Worm (Caenorhabditis elegans) whole organism, L1 larva: ENCODE measurements around the gene C40C9.4.

Experiments
- C16A3.4 ChIP-seq: fragments of 150-350 bp; optimal IDR thresholded peaks from 2 replicates; lab custom pipeline; 2014; ENCODE audit warnings: missing biosample characterization, missing genetic modification characterization
- C34B4.2 ChIP-seq: sonication (generic microtip); optimal IDR thresholded peaks from 2 replicates; lab custom pipeline; 2017; ENCODE audit warnings: mild to moderate bottlenecking, missing genetic modification characterization, missing compliant biosample characterization
- F16B12.6 ChIP-seq: fragments of 150-350 bp; optimal IDR thresholded peaks from 2 replicates; lab custom pipeline; 2014; ENCODE audit warnings: missing biosample characterization, missing genetic modification characterization
- aha-1 ChIP-seq: fragments of 150-350 bp; optimal IDR thresholded peaks from 2 replicates; lab custom pipeline; 2014; ENCODE audit warnings: missing biosample characterization, missing genetic modification characterization
- alr-1 ChIP-seq: fragments of 200-800 bp; sonication (Bioruptor generic); optimal IDR thresholded peaks from 2 replicates; lab custom pipeline; 2018; ENCODE audit warnings: borderline replicate concordance, mild to moderate bottlenecking, missing genetic modification characterization, missing compliant biosample characterization
- aly-2 ChIP-seq: fragments of 150-350 bp; optimal IDR thresholded peaks from 2 replicates; lab custom pipeline; 2014; ENCODE audit warnings: missing biosample characterization, missing genetic modification characterization
- ama-1 ChIP-seq: fragments of 150-350 bp; optimal IDR thresholded peaks from 2 replicates; lab custom pipeline; 2014
- blmp-1 ChIP-seq: fragments of 150-350 bp; optimal IDR thresholded peaks from 2 replicates; lab custom pipeline; 2014; ENCODE audit warnings: missing biosample characterization, missing genetic modification characterization
- ceh-63 ChIP-seq: fragments of 200-800 bp; sonication (Bioruptor generic); optimal IDR thresholded peaks from 2 replicates; lab custom pipeline; 2018; ENCODE audit warnings: mild to moderate bottlenecking, missing genetic modification characterization, missing compliant biosample characterization
- ceh-82 ChIP-seq, 3 experiments: fragments of 150-350 bp in 1 of 3; sonication (generic microtip) in 2 of 3; optimal IDR thresholded peaks; 2 replicates each; lab custom pipeline; 2014 to 2017; ENCODE audit warnings: missing biosample characterization in 3 of 3, missing genetic modification characterization in 3 of 3
- ceh-88 ChIP-seq: fragments of 200-800 bp; sonication (Bioruptor generic); IDR thresholded peaks from 2 replicates; pipeline ENCODE4 v1.3.6; 2022; ENCODE audit warnings: missing genetic modification characterization, missing compliant biosample characterization
- ceh-90 ChIP-seq: sonication (generic microtip); optimal IDR thresholded peaks from 2 replicates; lab custom pipeline; 2016; ENCODE audit warnings: missing genetic modification characterization, missing compliant biosample characterization
- dpl-1 ChIP-seq, 3 experiments: fragments of 150-350 bp in 2 of 3; sonication (generic microtip) in 1 of 3; optimal IDR thresholded peaks; 2 replicates each; lab custom pipeline; 2014 to 2017; ENCODE audit warnings: missing biosample characterization in 3 of 3, missing genetic modification characterization in 3 of 3, missing genetic modification reagents in 3 of 3
- dsc-1 ChIP-seq: sonication (generic microtip); optimal IDR thresholded peaks from 2 replicates; lab custom pipeline; 2016; ENCODE audit warnings: mild to moderate bottlenecking, missing genetic modification characterization, missing compliant biosample characterization
- efl-3 ChIP-seq: fragments of 200-800 bp; sonication (Bioruptor generic); optimal IDR thresholded peaks from 2 replicates; lab custom pipeline; 2018; ENCODE audit warnings: mild to moderate bottlenecking, missing genetic modification characterization, missing compliant biosample characterization
- egl-13 ChIP-seq: sonication (generic microtip); optimal IDR thresholded peaks from 2 replicates; lab custom pipeline; 2016; ENCODE audit warnings: missing genotype, missing genetic modification reagents, missing genetic modification characterization, missing compliant biosample characterization
- egl-27 ChIP-seq, 2 experiments: fragments of 150-350 bp in 1 of 2; sonication (generic microtip); optimal IDR thresholded peaks; 3 replicates each; lab custom pipeline; 2017 to 2018; ENCODE audit warnings: missing biosample characterization in 2 of 2, missing genetic modification characterization in 2 of 2, missing genetic modification reagents in 2 of 2
- elt-3 ChIP-seq, 6 experiments: fragments of 150-350 bp in 1 of 6; sonication (generic microtip); optimal IDR thresholded peaks; 2 replicates each; lab custom pipeline; 2017 to 2018; ENCODE audit warnings: missing biosample characterization in 6 of 6, missing genetic modification characterization in 6 of 6, inconsistent platforms in 1 of 6
- fkh-10 ChIP-seq: sonication (generic microtip); optimal IDR thresholded peaks from 2 replicates; lab custom pipeline; 2017; ENCODE audit warnings: missing biosample characterization, missing genetic modification reagents, missing genetic modification characterization
- hlh-17 ChIP-seq: fragments of 200-800 bp; sonication (Bioruptor generic); optimal IDR thresholded peaks from 2 replicates; lab custom pipeline; 2018; ENCODE audit warnings: missing genetic modification characterization, mild to moderate bottlenecking, missing compliant biosample characterization, moderate library complexity, borderline replicate concordance
- hlh-4 ChIP-seq: sonication (generic microtip); optimal IDR thresholded peaks from 2 replicates; lab custom pipeline; 2016; ENCODE audit warnings: mild to moderate bottlenecking, missing genetic modification characterization, missing compliant biosample characterization
- hpl-2 ChIP-seq: fragments of 150-350 bp; optimal IDR thresholded peaks from 2 replicates; lab custom pipeline; 2014; ENCODE audit warnings: missing biosample characterization, missing genetic modification reagents, missing genetic modification characterization
- jun-1 ChIP-seq: fragments of 150-350 bp; optimal IDR thresholded peaks from 2 replicates; lab custom pipeline; 2014; ENCODE audit warnings: missing biosample characterization, missing genetic modification reagents, missing genetic modification characterization
- lin-13 ChIP-seq: fragments of 150-350 bp; optimal IDR thresholded peaks from 2 replicates; lab custom pipeline; 2014; ENCODE audit warnings: missing biosample characterization, missing genetic modification reagents, missing genetic modification characterization
- lin-15B ChIP-seq: fragments of 150-350 bp; sonication (generic microtip); optimal IDR thresholded peaks from 3 replicates; lab custom pipeline; 2014; ENCODE audit warnings: missing biosample characterization, missing genetic modification characterization
- lin-39 ChIP-seq: fragments of 150-350 bp; optimal IDR thresholded peaks from 2 replicates; lab custom pipeline; 2014; ENCODE audit warnings: missing biosample characterization, missing genetic modification reagents, missing genetic modification characterization
- lsy-2 ChIP-seq, 2 experiments: fragments of 150-350 bp; optimal IDR thresholded peaks; 2 replicates each; lab custom pipeline; 2014; ENCODE audit warnings: missing biosample characterization in 2 of 2, missing genetic modification characterization in 2 of 2
- mab-9 ChIP-seq: fragments of 200-800 bp; sonication (Bioruptor generic); IDR thresholded peaks from 2 replicates; pipeline ENCODE4 v1.3.6; 2022; ENCODE audit warnings: missing genetic modification reagents, missing genetic modification characterization, missing compliant biosample characterization
- mdl-1 ChIP-seq, 2 experiments: fragments of 150-350 bp; optimal IDR thresholded peaks; 2 replicates each; lab custom pipeline; 2014 to 2017; ENCODE audit warnings: missing biosample characterization in 2 of 2, missing genetic modification characterization in 2 of 2, inconsistent platforms in 1 of 2
- nhr-11 ChIP-seq: fragments of 150-350 bp; optimal IDR thresholded peaks from 2 replicates; lab custom pipeline; 2014; ENCODE audit warnings: missing biosample characterization, missing genetic modification characterization
- nhr-19 ChIP-seq: fragments of 200-800 bp; sonication (Bioruptor generic); conservative IDR thresholded peaks from 2 replicates; pipeline ENCODE4 v1.3.6; 2022; ENCODE audit warnings: missing genetic modification characterization, missing compliant biosample characterization
- nhr-237 ChIP-seq: fragments of 150-350 bp; optimal IDR thresholded peaks from 2 replicates; lab custom pipeline; 2014; ENCODE audit warnings: missing biosample characterization, missing genetic modification characterization
- nhr-28 ChIP-seq: fragments of 150-350 bp; optimal IDR thresholded peaks from 2 replicates; lab custom pipeline; 2014; ENCODE audit warnings: missing biosample characterization, missing genetic modification characterization
- nhr-47 ChIP-seq: sonication (generic microtip); optimal IDR thresholded peaks from 2 replicates; lab custom pipeline; 2016; ENCODE audit warnings: mild to moderate bottlenecking, missing genetic modification characterization, moderate library complexity, missing compliant biosample characterization
- nhr-76 ChIP-seq: sonication (generic microtip); optimal IDR thresholded peaks from 2 replicates; lab custom pipeline; 2017; ENCODE audit warnings: missing biosample characterization, missing genetic modification characterization
- nhr-77 ChIP-seq: fragments of 150-350 bp; optimal IDR thresholded peaks from 2 replicates; lab custom pipeline; 2014; ENCODE audit warnings: missing biosample characterization, missing genetic modification characterization
- nhr-84 ChIP-seq: sonication (generic microtip); optimal IDR thresholded peaks from 2 replicates; lab custom pipeline; 2017; ENCODE audit warnings: missing biosample characterization, missing genetic modification characterization
- nhr-85 ChIP-seq: sonication (generic microtip); peaks from one replicate; lab custom pipeline; 2016; ENCODE audit warnings: missing genetic modification characterization, inconsistent platforms, missing compliant biosample characterization
- nhr-90 ChIP-seq: sonication (generic microtip); optimal IDR thresholded peaks from 2 replicates; lab custom pipeline; 2016; ENCODE audit warnings: mild to moderate bottlenecking, missing genetic modification characterization, missing compliant biosample characterization; ENCODE audit not compliant: poor library complexity
- pax-3 ChIP-seq: fragments of 200-800 bp; sonication (Bioruptor generic); optimal IDR thresholded peaks from 2 replicates; lab custom pipeline; 2018; ENCODE audit warnings: mild to moderate bottlenecking, missing genetic modification characterization, moderate library complexity, missing compliant biosample characterization
- skn-1 ChIP-seq: fragments of 150-350 bp; optimal IDR thresholded peaks from 2 replicates; lab custom pipeline; 2014; ENCODE audit warnings: missing biosample characterization, missing genetic modification characterization
- snpc-4 ChIP-seq: fragments of 150-350 bp; optimal IDR thresholded peaks from 2 replicates; lab custom pipeline; 2014; ENCODE audit warnings: missing biosample characterization, missing genetic modification characterization
- snu-23 ChIP-seq: sonication (generic microtip); optimal IDR thresholded peaks from 2 replicates; lab custom pipeline; 2016; ENCODE audit warnings: missing genetic modification characterization, missing compliant biosample characterization
- sox-4 ChIP-seq: sonication (generic microtip); optimal IDR thresholded peaks from 2 replicates; lab custom pipeline; 2016; ENCODE audit warnings: missing genetic modification characterization, missing compliant biosample characterization
- sptf-1 ChIP-seq: fragments of 150-350 bp; optimal IDR thresholded peaks from 2 replicates; lab custom pipeline; 2014; ENCODE audit warnings: missing biosample characterization, missing genetic modification characterization
- sup-37 ChIP-seq: fragments of 200-800 bp; sonication (Bioruptor generic); optimal IDR thresholded peaks from 2 replicates; lab custom pipeline; 2018; ENCODE audit warnings: mild to moderate bottlenecking, missing genetic modification characterization, missing compliant biosample characterization
- swsn-7 ChIP-seq: sonication (generic microtip); optimal IDR thresholded peaks from 2 replicates; lab custom pipeline; 2016; ENCODE audit warnings: missing genetic modification characterization, missing compliant biosample characterization
- tbx-2 ChIP-seq: sonication (generic microtip); optimal IDR thresholded peaks from 2 replicates; lab custom pipeline; 2016; ENCODE audit warnings: missing genetic modification characterization, missing compliant biosample characterization
- unc-30 ChIP-seq: sonication (generic microtip); optimal IDR thresholded peaks from 2 replicates; lab custom pipeline; 2017; ENCODE audit warnings: missing biosample characterization, missing genetic modification characterization
- vab-15 ChIP-seq: sonication (generic microtip); optimal IDR thresholded peaks from 2 replicates; lab custom pipeline; 2017; ENCODE audit warnings: missing genotype, mild to moderate bottlenecking, missing genetic modification characterization, missing compliant biosample characterization
- xbp-1 ChIP-seq: sonication (generic microtip); optimal IDR thresholded peaks from 2 replicates; lab custom pipeline; 2016; ENCODE audit warnings: missing genetic modification characterization, missing compliant biosample characterization
- ztf-11 ChIP-seq, 2 experiments: sonication (generic microtip); optimal IDR thresholded peaks; 2 replicates each; lab custom pipeline; 2016 to 2017; ENCODE audit warnings: missing genetic modification characterization in 2 of 2, missing biosample characterization in 1 of 2, missing compliant biosample characterization in 1 of 2
- ztf-4 ChIP-seq: fragments of 150-350 bp; optimal IDR thresholded peaks from 2 replicates; lab custom pipeline; 2014; ENCODE audit warnings: missing biosample characterization, missing genetic modification characterization

C40C9.4 gene

DNA sequence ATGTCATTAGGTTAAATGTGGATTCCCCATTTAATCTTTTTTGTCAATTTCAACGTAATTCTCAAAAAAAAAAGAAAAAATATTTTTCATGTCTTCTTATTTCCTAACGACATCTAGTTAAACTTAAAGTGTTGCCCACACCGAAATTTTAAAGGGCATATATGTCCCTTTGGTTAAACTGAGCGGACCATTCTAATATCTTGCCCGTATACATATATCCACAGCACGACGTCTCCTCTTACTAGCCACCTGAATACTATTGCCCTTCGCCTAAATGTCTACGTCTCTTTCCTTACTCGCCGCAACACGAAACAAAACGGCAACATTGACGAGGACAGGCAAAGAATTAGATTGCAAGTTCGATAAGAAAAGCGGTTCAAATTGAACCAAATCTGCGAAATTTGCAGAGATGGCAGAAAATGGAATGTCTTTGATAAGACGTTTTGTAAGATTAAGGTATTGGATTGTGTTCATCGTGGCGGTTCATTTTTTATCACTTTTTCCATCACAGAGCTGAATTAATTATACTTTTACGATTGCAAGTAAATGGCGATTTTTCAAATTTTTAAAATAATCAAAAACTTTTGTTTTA lies 49.8 kb downstream of the C40C9.4 start (continued):
- TF ChIP-seq alr-1 (tag; lab: Kevin White, UChicago) = no peak
- TF ChIP-seq sup-37 (GFP tag; lab: Kevin White, UChicago) = peak; percentile 95
- peak; percentile 95 for TF ChIP-seq lsy-2 (tag; optimal IDR thresholded peaks at IDR 0.05; lab: Kevin White, UChicago)
- TF ChIP-seq nhr-19 = peak; percentile 99
- peak; percentile 97 to 98 for TF ChIP-seq egl-27 (tag; optimal IDR thresholded peaks at IDR 0.05; lab: Kevin White, UChicago)
- TF ChIP-seq vab-15 = peak; percentile 73
- TF ChIP-seq sptf-1 (tag; lab: Kevin White, UChicago) = no peak
- peak; percentile 51 for TF ChIP-seq lin-15B
- peak; percentile 99 for TF ChIP-seq efl-3
- peak; percentile 100 for TF ChIP-seq fkh-10 (GFP tag; lab: Kevin White, UChicago)
- peak; percentile 99 for TF ChIP-seq tbx-2
- peak; percentile 99 for TF ChIP-seq egl-13
- TF ChIP-seq ama-1 (lab: Kevin White, UChicago) = peak; percentile 49
- peak; percentile 98 for TF ChIP-seq ceh-88 (GFP tag; lab: Robert Waterston, UW)
- peak; percentile 83 for TF ChIP-seq nhr-84 (tag; lab: Kevin White, UChicago)
- peak; percentile 100 for TF ChIP-seq nhr-47 (tag; lab: Kevin White, UChicago)
- no peak for TF ChIP-seq hlh-17
- peak; percentile 100 for TF ChIP-seq dsc-1 (tag; lab: Kevin White, UChicago)
- peak; percentile 100 for TF ChIP-seq jun-1 (tag; lab: Kevin White, UChicago)
- peak; percentile 97 for TF ChIP-seq nhr-237 (tag; lab: Kevin White, UChicago)
- TF ChIP-seq elt-3 (tag; optimal IDR thresholded peaks at IDR 0.05; lab: Kevin White, UChicago) = peak; percentile 44 to 99 (median 86)
- peak; percentile 99 for TF ChIP-seq mab-9 (GFP tag; lab: Robert Waterston, UW)
- peak; percentile 99 for TF ChIP-seq nhr-77 (tag; lab: Kevin White, UChicago)
- peak; percentile 64 for TF ChIP-seq blmp-1 (tag; lab: Kevin White, UChicago)
- peak; percentile 93 to 97 for TF ChIP-seq ztf-11 (tag; optimal IDR thresholded peaks at IDR 0.05; lab: Kevin White, UChicago)
- peak; percentile 99 for TF ChIP-seq nhr-11 (tag; lab: Kevin White, UChicago)
- peak; percentile 72 for TF ChIP-seq unc-30
- TF ChIP-seq ceh-63 (GFP tag; lab: Kevin White, UChicago) = peak; percentile 99
- TF ChIP-seq lin-39 (tag; lab: Kevin White, UChicago) = peak; percentile 100
- peak; percentile 99 for TF ChIP-seq swsn-7 (tag; lab: Kevin White, UChicago)
- peak; percentile 25 for TF ChIP-seq F16B12.6 (tag; lab: Kevin White, UChicago)
- peak; percentile 98 for TF ChIP-seq xbp-1 (tag; lab: Kevin White, UChicago)
- TF ChIP-seq aha-1 (tag; lab: Kevin White, UChicago) = peak; percentile 96
- TF ChIP-seq ztf-4 (tag; lab: Kevin White, UChicago) = peak; percentile 99
- peak; percentile 100 for TF ChIP-seq sox-4 (tag; lab: Kevin White, UChicago)
- peak; percentile 58 for TF ChIP-seq nhr-28 (tag; lab: Kevin White, UChicago)
- TF ChIP-seq nhr-85 (tag; lab: Kevin White, UChicago) = peak; percentile 99
- peak; percentile 98 for TF ChIP-seq lin-13 (GFP tag; lab: Kevin White, UChicago)
- TF ChIP-seq dpl-1 (GFP tag; optimal IDR thresholded peaks at IDR 0.05; lab: Kevin White, UChicago) = peak; percentile 63 to 72 (median 69)
- peak; percentile 100 for TF ChIP-seq snu-23 (GFP tag; lab: Kevin White, UChicago)
- peak; percentile 64 for TF ChIP-seq C34B4.2
- peak; percentile 21 to 96 for TF ChIP-seq mdl-1 (tag; optimal IDR thresholded peaks at IDR 0.05; lab: Kevin White, UChicago)
- peak; percentile 74 for TF ChIP-seq hlh-4 (tag; lab: Kevin White, UChicago)
- peak; percentile 99 for TF ChIP-seq C16A3.4 (tag; lab: Kevin White, UChicago)
- peak; percentile 96 for TF ChIP-seq aly-2 (tag; lab: Kevin White, UChicago)
- TF ChIP-seq ceh-90 (tag; lab: Kevin White, UChicago) = no peak
- peak; percentile 98 to 100 (median 99) for TF ChIP-seq ceh-82 (tag; optimal IDR thresholded peaks at IDR 0.05; lab: Kevin White, UChicago)
- peak; percentile 95 for TF ChIP-seq snpc-4 (tag; lab: Kevin White, UChicago)
- peak; percentile 98 for TF ChIP-seq skn-1
- TF ChIP-seq hpl-2 (GFP tag; lab: Kevin White, UChicago) = peak; percentile 100
- peak; percentile 100 for TF ChIP-seq nhr-90 (tag; lab: Kevin White, UChicago)
- peak; percentile 96 for TF ChIP-seq pax-3 (tag; lab: Kevin White, UChicago)
- TF ChIP-seq nhr-76 = peak; percentile 99
